Worm (Caenorhabditis elegans) whole organism, midembryonic: ENCODE measurements around the gene C39E9.12.

Experiments used
- cog-1 ChIP-seq: sonication (generic microtip); optimal IDR thresholded peaks from 2 replicates; lab custom pipeline; 2016; ENCODE audit warnings: missing genetic modification characterization, missing compliant biosample characterization
- flt-1 ChIP-seq: fragments of 200-800 bp; sonication (Bioruptor generic); IDR thresholded peaks from 2 replicates; pipeline ENCODE4 v1.3.6; 2022; ENCODE audit warnings: missing genetic modification characterization, missing compliant biosample characterization
- med-1 ChIP-seq: sonication (generic microtip); optimal IDR thresholded peaks from 2 replicates; lab custom pipeline; 2017; ENCODE audit warnings: missing genetic modification characterization, mild to moderate bottlenecking, missing compliant biosample characterization, antibody characterized with exemption, missing genetic modification reagents; ENCODE audit not compliant: insufficient read depth
- ref-1 ChIP-seq: fragments of 200-800 bp; sonication (Bioruptor generic); conservative IDR thresholded peaks from 2 replicates; pipeline ENCODE4 v1.3.6; 2022; ENCODE audit warnings: missing genetic modification reagents, missing genetic modification characterization, missing compliant biosample characterization

- no peak for TF ChIP-seq flt-1 (GFP tag; lab: Robert Waterston, UW)
- TF ChIP-seq ref-1 (GFP tag; lab: Robert Waterston, UW), result no peak
- TF ChIP-seq cog-1 (tag; lab: Kevin White, UChicago), result no peak
- TF ChIP-seq med-1 (GFP tag; lab: Kevin White, UChicago), result no peak
These were observed 25.4 kb upstream of the C39E9.12 start, which contains the start of gene scl-6 for ce11 chrIV:13068451-13068850.
